Fruit fly (Drosophila melanogaster): ENCODE results near the gene msd1.

The msd1 gene

DNA sequence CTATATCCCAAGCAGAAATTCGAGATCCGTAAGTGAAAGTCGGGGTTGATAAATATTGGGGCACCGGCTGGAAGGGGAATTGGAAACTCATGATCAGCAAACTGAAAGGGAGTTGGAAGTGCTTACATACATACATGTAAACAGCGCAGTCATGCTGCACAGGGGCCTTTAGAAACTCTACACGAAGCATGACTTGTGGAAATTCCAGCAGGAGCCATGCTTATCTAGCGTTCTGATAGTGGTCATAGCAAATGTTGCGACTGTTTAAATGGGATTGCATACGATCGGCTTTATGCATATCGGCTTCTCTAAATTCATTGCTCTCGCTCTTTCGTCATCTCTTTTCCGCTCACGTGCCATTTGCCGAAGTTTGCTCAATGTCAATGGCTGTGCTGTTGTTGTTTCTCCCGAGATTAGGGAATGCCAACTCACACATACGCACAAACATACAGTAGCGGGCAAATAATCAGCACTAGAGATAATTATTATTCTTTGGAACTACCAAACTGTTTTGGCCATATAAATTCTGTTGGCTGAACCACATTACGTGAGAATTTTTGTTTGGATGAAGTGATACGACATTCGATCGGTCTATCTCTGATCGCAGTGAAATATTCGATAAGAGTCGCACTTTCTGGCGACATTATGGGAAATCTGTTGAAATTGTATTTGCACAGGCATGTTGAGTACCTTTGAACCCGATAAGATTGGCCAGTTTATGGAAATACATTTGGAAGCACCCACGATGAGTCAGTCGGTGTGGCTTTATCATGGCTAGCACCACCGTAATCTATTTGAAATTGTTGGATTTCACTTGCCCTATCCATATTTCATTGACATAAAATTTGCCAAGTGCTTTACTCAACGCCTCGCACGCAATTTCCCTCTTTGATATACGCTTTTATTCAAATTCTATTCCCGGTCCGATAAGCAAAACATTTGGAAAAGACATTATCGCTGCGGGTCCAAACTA lies 4.7 kb downstream of the msd1 start:
- no peak for TF ChIP-seq Myc (optimal IDR thresholded peaks at IDR 0.05)
- TF ChIP-seq dl (GFP tag; optimal IDR thresholded peaks at IDR 0.05; ENCODE audit: insufficient read depth in 1 of 2, partially characterized antibody in 2 of 2), result peak in 1 of 2 experiments; percentile 20
- TF ChIP-seq sv (GFP tag; optimal IDR thresholded peaks at IDR 0.05), result no peak
- TF ChIP-seq usp (GFP tag; optimal IDR thresholded peaks at IDR 0.05), result no peak
- TF ChIP-seq CrebA (GFP tag; optimal IDR thresholded peaks at IDR 0.05; ENCODE audit: borderline replicate concordance), result no peak
- TF ChIP-seq N (GFP tag; optimal IDR thresholded peaks at IDR 0.05), result no peak
- peak; percentile 27 for TF ChIP-seq Jra (GFP tag; optimal IDR thresholded peaks at IDR 0.05)
- no peak for TF ChIP-seq Hr83 (GFP tag; optimal IDR thresholded peaks at IDR 0.05; ENCODE audit: poor library complexity, severe bottlenecking)
- TF ChIP-seq tai (GFP tag; optimal IDR thresholded peaks at IDR 0.05), result no peak
- peak; percentile 10 for TF ChIP-seq woc (GFP tag; optimal IDR thresholded peaks at IDR 0.05)
- TF ChIP-seq Dfd (GFP tag; optimal IDR thresholded peaks at IDR 0.05), result no peak
- no peak for TF ChIP-seq CG32264 (GFP tag; optimal IDR thresholded peaks at IDR 0.05)
- no peak for TF ChIP-seq pan (optimal IDR thresholded peaks at IDR 0.05)
- TF ChIP-seq ey (GFP tag; optimal IDR thresholded peaks at IDR 0.05), result peak; percentile 62
- TF ChIP-seq Rel (GFP tag; optimal IDR thresholded peaks at IDR 0.05), result peak; percentile 17
- TF ChIP-seq Rel (tag; optimal IDR thresholded peaks at IDR 0.05), result peak; percentile 36
- no peak for TF ChIP-seq dmrt93B (GFP tag; optimal IDR thresholded peaks at IDR 0.05)
- peak; percentile 68 for TF ChIP-seq fru (GFP tag; optimal IDR thresholded peaks at IDR 0.05)
- peak; percentile 26 for TF ChIP-seq HLH106 (tag; optimal IDR thresholded peaks at IDR 0.05)
- peak; percentile 67 for TF ChIP-seq br (GFP tag; optimal IDR thresholded peaks at IDR 0.05)
- TF ChIP-seq psq (GFP tag; optimal IDR thresholded peaks at IDR 0.05), result peak; percentile 35
- no peak for TF ChIP-seq Abd-B (GFP tag; optimal IDR thresholded peaks at IDR 0.05)
- TF ChIP-seq OdsH (GFP tag; optimal IDR thresholded peaks at IDR 0.05), result peak; percentile 74
- TF ChIP-seq dsf (GFP tag; optimal IDR thresholded peaks at IDR 0.05; ENCODE audit: borderline replicate concordance), result no peak
- TF ChIP-seq Hnf4 (GFP tag; optimal IDR thresholded peaks at IDR 0.05), result peak; percentile 70
- no peak for TF ChIP-seq lola (GFP tag; optimal IDR thresholded peaks at IDR 0.05)
- TF ChIP-seq Vsx2 (GFP tag; optimal IDR thresholded peaks at IDR 0.05; ENCODE audit: partially characterized antibody), result no peak
- peak; percentile 75 for TF ChIP-seq rgr (GFP tag; optimal IDR thresholded peaks at IDR 0.05)
- TF ChIP-seq Dif (GFP tag; optimal IDR thresholded peaks at IDR 0.05; ENCODE audit: partially characterized antibody), result peak; percentile 3
- TF ChIP-seq foxo (GFP tag; optimal IDR thresholded peaks at IDR 0.05), result peak in 1 of 2 experiments; percentile 61
- no peak for TF ChIP-seq brk (GFP tag; optimal IDR thresholded peaks at IDR 0.05)
- TF ChIP-seq h (GFP tag; optimal IDR thresholded peaks at IDR 0.05), result peak; percentile 86
- TF ChIP-seq jim (GFP tag; optimal IDR thresholded peaks at IDR 0.05), result no peak
- TF ChIP-seq CG9705 (GFP tag; optimal IDR thresholded peaks at IDR 0.05), result no peak
- peak; percentile 4 for TF ChIP-seq Sp1 (GFP tag; optimal IDR thresholded peaks at IDR 0.05)
- no peak for TF ChIP-seq sage (GFP tag; optimal IDR thresholded peaks at IDR 0.05)

dm6 chr3L:1342133-1342580 lies 10.6 kb downstream of the msd1 start, which contains the start of gene indra:
indra (minus strand) TSS chr3L:1342403.
- TF ChIP-seq Dfd (GFP tag; optimal IDR thresholded peaks at IDR 0.05) (no peak), dmrt93B (GFP tag; optimal IDR thresholded peaks at IDR 0.05) (no peak), Myc (optimal IDR thresholded peaks at IDR 0.05) (peak; percentile 61), rgr (GFP tag; optimal IDR thresholded peaks at IDR 0.05) (peak; percentile 63), Abd-B (GFP tag; optimal IDR thresholded peaks at IDR 0.05) (no peak), lola (GFP tag; optimal IDR thresholded peaks at IDR 0.05) (no peak), OdsH (GFP tag; optimal IDR thresholded peaks at IDR 0.05) (no peak), GATAd (GFP tag; optimal IDR thresholded peaks at IDR 0.05) (no peak), sage (GFP tag; optimal IDR thresholded peaks at IDR 0.05) (no peak), h (GFP tag; optimal IDR thresholded peaks at IDR 0.05) (peak; percentile 72), Sp1 (GFP tag; optimal IDR thresholded peaks at IDR 0.05) (peak; percentile 53), brk (GFP tag; optimal IDR thresholded peaks at IDR 0.05) (no peak), CrebA (GFP tag; optimal IDR thresholded peaks at IDR 0.05; ENCODE audit: borderline replicate concordance) (no peak), Hnf4 (GFP tag; optimal IDR thresholded peaks at IDR 0.05) (no peak), Jra (GFP tag; optimal IDR thresholded peaks at IDR 0.05) (peak; percentile 53), Dif (GFP tag; optimal IDR thresholded peaks at IDR 0.05; ENCODE audit: partially characterized antibody) (no peak), fru (GFP tag; optimal IDR thresholded peaks at IDR 0.05) (peak; percentile 69), woc (GFP tag; optimal IDR thresholded peaks at IDR 0.05) (peak; percentile 57), HLH106 (tag; optimal IDR thresholded peaks at IDR 0.05) (peak; percentile 69), Hr78 (GFP tag; optimal IDR thresholded peaks at IDR 0.05) (no peak), foxo (GFP tag; optimal IDR thresholded peaks at IDR 0.05) (peak in 1 of 2 experiments; percentile 67), sv (GFP tag; optimal IDR thresholded peaks at IDR 0.05) (peak; percentile 68), CG9705 (GFP tag; optimal IDR thresholded peaks at IDR 0.05) (peak; percentile 35), psq (GFP tag; optimal IDR thresholded peaks at IDR 0.05) (peak; percentile 31), dsf (GFP tag; optimal IDR thresholded peaks at IDR 0.05; ENCODE audit: borderline replicate concordance) (no peak), Rel (GFP tag; optimal IDR thresholded peaks at IDR 0.05) (no peak), Rel (tag; optimal IDR thresholded peaks at IDR 0.05) (peak; percentile 46), Mio (GFP tag; optimal IDR thresholded peaks at IDR 0.05) (peak; percentile 10), br (GFP tag; optimal IDR thresholded peaks at IDR 0.05) (no peak), ey (GFP tag; optimal IDR thresholded peaks at IDR 0.05) (peak; percentile 79), Hr83 (GFP tag; optimal IDR thresholded peaks at IDR 0.05; ENCODE audit: poor library complexity, severe bottlenecking) (no peak), Vsx2 (GFP tag; optimal IDR thresholded peaks at IDR 0.05; ENCODE audit: partially characterized antibody) (no peak)

Measured in whole organism, wandering third instar larva.